Worm (Caenorhabditis elegans): ENCODE results near the gene T04G9.6.

DNA sequence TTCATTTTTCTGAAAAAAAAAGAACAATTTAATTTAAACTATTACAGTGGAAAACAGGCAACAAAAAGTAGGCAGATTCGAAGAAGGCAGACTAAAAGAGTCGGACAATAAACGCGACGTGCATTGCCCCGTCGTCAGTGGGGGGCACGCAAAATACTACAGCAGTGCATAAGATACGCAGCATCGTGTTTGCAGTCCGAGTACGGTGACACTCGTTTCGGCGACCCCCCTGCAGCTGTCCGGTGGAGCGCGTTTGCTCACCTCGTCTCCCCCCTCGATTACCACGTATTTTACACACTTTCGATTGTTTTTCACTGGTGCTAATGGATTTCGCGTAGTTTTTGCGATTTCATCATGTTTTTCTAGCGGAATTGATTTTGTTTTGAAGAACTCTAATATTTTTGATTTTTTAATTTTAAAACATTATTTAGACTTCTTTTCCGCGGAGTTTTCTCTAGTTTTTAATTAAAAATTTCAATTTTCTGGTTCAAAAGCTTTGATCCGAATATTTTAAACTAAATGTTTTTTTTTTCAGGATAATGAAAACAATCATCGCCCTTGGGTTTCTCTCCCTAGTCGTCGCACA, 16.6 kb downstream of the T04G9.6 start, which contains the start of the genes trap-2 and ile-2:
- TF ChIP-seq mdl-1 (tag; optimal IDR thresholded peaks at IDR 0.05) = peak; percentile 45 to 90
- peak; percentile 66 for TF ChIP-seq lin-15B (tag; optimal IDR thresholded peaks at IDR 0.05)
- TF ChIP-seq snpc-1.2 (GFP tag; IDR thresholded peaks at IDR 0.05) = peak; percentile 47; the same call in 1 of the 2 replicates
- TF ChIP-seq ZK546.5 (tag; optimal IDR thresholded peaks at IDR 0.05) = peak in 1 of 2 experiments; percentile 82
- TF ChIP-seq spr-3 (GFP tag; optimal IDR thresholded peaks at IDR 0.05) = peak; percentile 79
- TF ChIP-seq sdz-12 (GFP tag; optimal IDR thresholded peaks at IDR 0.05) = no peak

All from whole organism, L4 larva.